ENCODE assay signal across 1 fruit fly cellular context in genomic region chr2L:19887468-19887867, dm6.
TF ChIP-seq lines count a peak whose summit lies in the region.

No protein-coding gene starts in this region.

TF ChIP-seq in whole organism, embryonic, 481 proteins besides CTCF, POLR2A, EP300 and RAD21 (continued from another document):
- TF ChIP-seq CG14441 (GFP tag; IDR thresholded peaks at IDR 0.05; lab: Robert Waterston, UW) (no peak), Mad (GFP tag; optimal IDR thresholded peaks at IDR 0.05; lab: Kevin White, UChicago) (peak; percentile 56), stc (GFP tag; IDR thresholded peaks at IDR 0.05; lab: Robert Waterston, UW) (peak; percentile 49; the same call in 1 of the 2 replicates), croc (GFP tag; conservative IDR thresholded peaks at IDR 0.05; lab: Robert Waterston, UW) (peak; percentile 13; the same call in 1 of the 3 replicates), CG12769 (tag; optimal IDR thresholded peaks at IDR 0.05; lab: Kevin White, UChicago) (peak; percentile 61), Hr51 (GFP tag; optimal IDR thresholded peaks at IDR 0.05; lab: Kevin White, UChicago) (peak; percentile 55 to 58), E2f2 (GFP tag; IDR thresholded peaks at IDR 0.05; lab: Robert Waterston, UW) (peak; percentile 46), CG30403 (GFP tag; optimal IDR thresholded peaks at IDR 0.05; lab: Kevin White, UChicago) (peak; percentile 67), CG15696 (tag; optimal IDR thresholded peaks at IDR 0.05; lab: Kevin White, UChicago) (peak; percentile 75), HLHmδ (GFP tag; optimal IDR thresholded peaks at IDR 0.05; lab: Kevin White, UChicago) (peak; percentile 7), fd102C (GFP tag; optimal IDR thresholded peaks at IDR 0.05; lab: Kevin White, UChicago) (peak; percentile 30), CG32772 (GFP tag; IDR thresholded peaks at IDR 0.05; lab: Robert Waterston, UW) (peak; percentile 64), gcm (GFP tag; optimal IDR thresholded peaks at IDR 0.05; lab: Kevin White, UChicago) (no peak), CG11560 (tag; IDR thresholded peaks at IDR 0.05; lab: Robert Waterston, UW) (0 out of 3 replicates have a peak, but pooled peaks have one; percentile 44), CG18262 (tag; optimal IDR thresholded peaks at IDR 0.05; lab: Kevin White, UChicago) (peak; percentile 64), pho (GFP tag; optimal IDR thresholded peaks at IDR 0.05; lab: Kevin White, UChicago) (peak; percentile 59), NC2α (GFP tag; optimal IDR thresholded peaks at IDR 0.05; lab: Kevin White, UChicago) (no peak), Hr3 (GFP tag; optimal IDR thresholded peaks at IDR 0.05; lab: Kevin White, UChicago) (peak; percentile 60), CG12071 (GFP tag; optimal IDR thresholded peaks at IDR 0.05; lab: Kevin White, UChicago) (no peak), Atf3 (GFP tag; optimal IDR thresholded peaks at IDR 0.05; lab: Kevin White, UChicago) (peak; percentile 55), Six4 (GFP tag; optimal IDR thresholded peaks at IDR 0.05; lab: Kevin White, UChicago) (peak; percentile 10), CG1233 (GFP tag; optimal IDR thresholded peaks at IDR 0.05; lab: Kevin White, UChicago) (peak; percentile 42), shn (GFP tag; optimal IDR thresholded peaks at IDR 0.05; lab: Kevin White, UChicago) (peak; percentile 77), CG1792 (GFP tag; optimal IDR thresholded peaks at IDR 0.05; lab: Kevin White, UChicago) (peak; percentile 47), emc (GFP tag; optimal IDR thresholded peaks at IDR 0.05; lab: Kevin White, UChicago) (peak; percentile 60), Drgx (GFP tag; IDR thresholded peaks at IDR 0.05; lab: Robert Waterston, UW) (no peak), CG12391 (tag; optimal IDR thresholded peaks at IDR 0.05; lab: Kevin White, UChicago) (peak; percentile 65), pzg (GFP tag; optimal IDR thresholded peaks at IDR 0.05; lab: Kevin White, UChicago) (peak; percentile 27), her (GFP tag; optimal IDR thresholded peaks at IDR 0.05; lab: Kevin White, UChicago) (peak; percentile 71), CG6175 (GFP tag; IDR thresholded peaks at IDR 0.05; lab: Robert Waterston, UW) (no peak), abd-A (tag; optimal IDR thresholded peaks at IDR 0.05; lab: Kevin White, UChicago) (peak; percentile 75), Hmx (GFP tag; optimal IDR thresholded peaks at IDR 0.05; lab: Kevin White, UChicago) (no peak), bowl (GFP tag; IDR thresholded peaks at IDR 0.05; lab: Robert Waterston, UW) (peak; percentile 7; the same call in 1 of the 2 replicates), CG17802 (tag; optimal IDR thresholded peaks at IDR 0.05; lab: Kevin White, UChicago) (peak; percentile 65), Rfx (GFP tag; IDR thresholded peaks at IDR 0.05; lab: Robert Waterston, UW) (peak; percentile 88), slou (GFP tag; optimal IDR thresholded peaks at IDR 0.05; lab: Kevin White, UChicago) (peak; percentile 89)
